Worm (Caenorhabditis elegans): ENCODE results near the gene lev-8.

Gene lev-8

ce11 chrX:11523704-11524103 lies 37.0 kb upstream of the lev-8 start:
- no peak for TF ChIP-seq aly-2 (tag; optimal IDR thresholded peaks at IDR 0.05)
- no peak for TF ChIP-seq elt-2 (tag; optimal IDR thresholded peaks at IDR 0.05)
- TF ChIP-seq pqm-1 (tag; optimal IDR thresholded peaks at IDR 0.05), result no peak

DNA sequence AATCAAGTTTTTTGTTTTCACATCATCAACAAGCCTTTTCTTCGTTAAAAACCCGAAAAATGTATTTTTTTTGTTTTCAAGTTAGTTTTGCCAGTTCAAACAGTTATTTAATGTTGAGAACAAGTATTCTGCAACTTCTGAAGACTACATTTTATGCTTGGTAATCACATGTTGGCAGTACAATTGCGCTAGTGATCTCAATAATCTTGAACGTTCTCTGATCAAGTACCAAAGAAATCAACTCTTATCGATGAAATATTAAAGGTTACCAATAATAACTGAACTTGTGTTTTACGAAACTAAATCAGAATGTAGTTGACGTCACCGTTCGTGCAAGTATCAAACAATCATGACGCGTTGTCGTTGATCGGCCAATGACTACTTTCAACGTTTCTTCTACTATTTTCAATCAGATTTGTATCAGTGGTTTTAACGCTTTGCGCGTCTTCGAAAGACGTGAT lies 27.1 kb upstream of the lev-8 start, which contains the start of gene C35C5.8:
C35C5.8 (plus strand) TSS at position 51 of the 461 bp plus-strand sequence.
- peak; percentile 4 for TF ChIP-seq pqm-1 (tag; optimal IDR thresholded peaks at IDR 0.05)
- TF ChIP-seq nhr-43 (tag; optimal IDR thresholded peaks at IDR 0.05; ENCODE audit: poor library complexity, severe bottlenecking), result peak; percentile 6
- TF ChIP-seq nhr-77 (tag; optimal IDR thresholded peaks at IDR 0.05), result no peak

DNA sequence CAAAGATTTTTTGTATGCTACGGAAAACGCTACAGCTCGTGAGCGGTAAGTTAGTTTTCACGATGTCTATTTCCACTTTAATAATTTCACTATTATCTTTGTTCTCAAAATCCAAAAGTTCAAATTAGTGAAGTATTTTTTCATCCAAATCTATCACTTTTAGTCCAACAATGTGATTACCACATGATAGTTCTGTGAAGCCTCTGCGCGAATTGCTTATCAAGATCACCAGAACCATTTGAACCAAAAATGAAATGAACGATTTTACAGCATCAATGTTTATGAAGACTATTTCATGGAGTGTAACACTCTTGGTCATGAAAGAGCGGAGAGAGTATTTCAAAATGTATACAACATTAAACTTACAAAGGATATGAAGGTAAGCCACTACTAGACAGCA lies 26.3 kb upstream of the lev-8 start:
- TF ChIP-seq nhr-76 (tag; optimal IDR thresholded peaks at IDR 0.05) (no peak), ceh-9 (tag; optimal IDR thresholded peaks at IDR 0.05) (no peak), egl-27 (tag; optimal IDR thresholded peaks at IDR 0.05) (no peak), nhr-25 (tag; optimal IDR thresholded peaks at IDR 0.05) (no peak), nhr-43 (tag; optimal IDR thresholded peaks at IDR 0.05; ENCODE audit: poor library complexity, severe bottlenecking) (peak; percentile 1), pqm-1 (tag; optimal IDR thresholded peaks at IDR 0.05) (no peak)

DNA sequence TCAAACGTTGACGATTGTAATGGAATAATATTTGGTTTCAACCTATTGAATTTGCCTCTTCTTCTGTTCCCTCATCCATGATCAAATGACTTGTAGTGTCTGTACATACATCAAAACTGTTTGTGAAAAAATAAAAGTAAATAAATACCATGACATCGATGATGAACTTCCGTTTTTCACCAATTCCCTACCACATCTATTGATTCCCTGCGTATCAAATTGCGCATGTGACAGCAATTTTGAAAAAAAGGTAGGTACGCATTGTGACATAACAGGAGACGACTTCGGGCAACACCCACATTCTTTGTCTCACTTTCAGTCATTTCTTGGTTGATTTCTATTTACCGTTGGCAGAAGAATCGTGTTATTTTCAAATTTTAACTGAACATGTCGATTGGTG lies 24.3 kb upstream of the lev-8 start, which contains the start of gene C35C5.9:
C35C5.9 (plus strand) TSS at position 161 of the 400 bp plus-strand sequence.
- TF ChIP-seq nhr-23 (tag; optimal IDR thresholded peaks at IDR 0.05) (peak; percentile 15), elt-2 (tag; optimal IDR thresholded peaks at IDR 0.05) (no peak), ztf-11 (tag; optimal IDR thresholded peaks at IDR 0.05) (no peak), sea-2 (GFP tag; optimal IDR thresholded peaks at IDR 0.05) (no peak), nhr-25 (tag; optimal IDR thresholded peaks at IDR 0.05) (peak; percentile 11), ceh-16 (tag; optimal IDR thresholded peaks at IDR 0.05) (no peak), pqm-1 (tag; optimal IDR thresholded peaks at IDR 0.05) (no peak), egl-27 (tag; optimal IDR thresholded peaks at IDR 0.05) (no peak), lin-15B (tag; optimal IDR thresholded peaks at IDR 0.05) (no peak)

DNA sequence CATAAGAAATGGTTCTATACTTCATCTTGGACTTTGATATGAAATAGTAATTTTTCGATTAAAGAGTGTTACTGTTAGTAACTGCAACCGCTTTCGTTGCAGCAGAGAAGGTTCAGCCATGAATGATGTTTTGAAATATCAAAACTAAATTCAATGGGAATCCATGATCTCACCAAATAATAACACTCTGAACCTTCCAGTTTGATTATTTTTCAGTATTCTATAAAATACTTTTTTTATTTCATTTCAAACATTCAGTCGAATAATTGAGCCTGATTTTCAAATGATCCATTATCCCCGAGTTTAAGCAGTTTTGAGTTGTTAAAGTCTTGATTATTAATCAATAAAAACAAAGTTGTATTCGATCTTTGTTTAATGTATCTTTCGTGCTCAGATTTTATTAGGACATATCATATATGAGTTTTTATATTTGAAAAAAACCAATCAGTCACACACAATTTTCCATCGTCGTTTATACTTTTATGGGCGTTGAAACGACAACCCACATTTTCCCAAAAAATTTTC lies 23.4 kb upstream of the lev-8 start, which contains the start of gene gcp-2.2:
gcp-2.2 (plus strand) TSS at position 475 of the 525 bp plus-strand sequence.
- TF ChIP-seq skn-1 (tag; optimal IDR thresholded peaks at IDR 0.05) (no peak), pqm-1 (tag; optimal IDR thresholded peaks at IDR 0.05) (no peak), R02D3.7 (tag; optimal IDR thresholded peaks at IDR 0.05) (no peak), aly-2 (tag; optimal IDR thresholded peaks at IDR 0.05) (no peak), ztf-4 (tag; optimal IDR thresholded peaks at IDR 0.05) (no peak), snpc-4 (tag; optimal IDR thresholded peaks at IDR 0.05) (no peak), lsy-12 (tag; optimal IDR thresholded peaks at IDR 0.05) (no peak), unc-62 (GFP tag; optimal IDR thresholded peaks at IDR 0.05) (no peak), nhr-12 (tag; optimal IDR thresholded peaks at IDR 0.05) (no peak), ceh-28 (tag; optimal IDR thresholded peaks at IDR 0.05) (no peak), nhr-28 (tag; optimal IDR thresholded peaks at IDR 0.05) (no peak), jun-1 (tag; optimal IDR thresholded peaks at IDR 0.05) (no peak), pha-4 (tag; optimal IDR thresholded peaks at IDR 0.05) (no peak), mml-1 (tag; optimal IDR thresholded peaks at IDR 0.05) (no peak), ztf-11 (tag; optimal IDR thresholded peaks at IDR 0.05) (no peak), fkh-10 (GFP tag; optimal IDR thresholded peaks at IDR 0.05) (no peak)

DNA sequence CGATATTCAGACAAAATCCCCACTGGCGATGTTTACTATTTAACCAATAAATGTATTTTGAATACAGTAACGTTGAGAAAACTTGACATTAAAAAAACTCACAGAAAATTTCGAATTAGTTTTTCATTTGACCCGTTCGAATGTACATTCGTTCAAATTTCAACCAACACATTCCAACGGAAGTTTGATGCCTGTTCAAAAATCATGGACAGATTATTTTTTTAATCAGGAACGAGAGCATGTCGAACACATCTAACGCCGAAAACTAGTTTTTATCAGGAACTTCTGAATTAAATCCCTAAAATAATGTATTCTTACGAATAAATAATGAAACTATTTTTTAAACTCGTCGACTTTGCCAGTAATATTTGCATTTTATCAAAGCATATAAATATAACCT lies 19.0 kb upstream of the lev-8 start:
- no peak for TF ChIP-seq zag-1 (tag; optimal IDR thresholded peaks at IDR 0.05)
- no peak for TF ChIP-seq nhr-23 (tag; optimal IDR thresholded peaks at IDR 0.05)
- no peak for TF ChIP-seq unc-39 (tag; optimal IDR thresholded peaks at IDR 0.05)
- TF ChIP-seq nhr-12 (tag; optimal IDR thresholded peaks at IDR 0.05), result no peak
- TF ChIP-seq nhr-11 (tag; optimal IDR thresholded peaks at IDR 0.05), result no peak
- TF ChIP-seq tbx-2 (tag; optimal IDR thresholded peaks at IDR 0.05), result no peak
- TF ChIP-seq skn-1 (tag; optimal IDR thresholded peaks at IDR 0.05), result no peak
- no peak for TF ChIP-seq egl-27 (tag; optimal IDR thresholded peaks at IDR 0.05)
- no peak for TF ChIP-seq pha-4 (tag; optimal IDR thresholded peaks at IDR 0.05)
- TF ChIP-seq aly-2 (tag; optimal IDR thresholded peaks at IDR 0.05), result no peak
- no peak for TF ChIP-seq unc-62 (GFP tag; optimal IDR thresholded peaks at IDR 0.05)
- no peak for TF ChIP-seq ceh-82 (tag; optimal IDR thresholded peaks at IDR 0.05)

Data from whole organism, L3 larva.